Fruit fly (Drosophila melanogaster) whole organism, prepupa: ENCODE results near the gene CG11656.

ENCODE experiments used
- Blimp-1 ChIP-seq: fragments of 200-800 bp; sonication (Bioruptor generic); optimal IDR thresholded peaks from 3 replicates; lab custom pipeline; 2017; ENCODE audit warnings: missing biosample characterization, missing genetic modification characterization, mild to moderate bottlenecking, moderate library complexity, missing genetic modification reagents
- CG10631 ChIP-seq: fragments of 200-800 bp; sonication (Bioruptor generic); optimal IDR thresholded peaks from 2 replicates; lab custom pipeline; 2016; ENCODE audit warnings: missing biosample characterization, missing genetic modification characterization
- CG10669 ChIP-seq: fragments of 200-800 bp; sonication (Bioruptor generic); optimal IDR thresholded peaks from 3 replicates; lab custom pipeline; 2018; ENCODE audit warnings: missing biosample characterization, mild to moderate bottlenecking, missing genetic modification characterization, moderate library complexity
- CG11762 ChIP-seq: fragments of 200-800 bp; sonication (Bioruptor generic); optimal IDR thresholded peaks from 3 replicates; lab custom pipeline; 2016; ENCODE audit warnings: missing biosample characterization, missing genetic modification characterization; ENCODE audit not compliant: insufficient read depth
- CG11902 ChIP-seq: fragments of 200-800 bp; sonication (Bioruptor generic); optimal IDR thresholded peaks from 3 replicates; lab custom pipeline; 2016; ENCODE audit warnings: missing biosample characterization, missing genetic modification characterization
- CG15336 ChIP-seq: fragments of 200-800 bp; sonication (Bioruptor generic); IDR thresholded peaks from 2 replicates; pipeline ENCODE4 v1.3.6; 2022; ENCODE audit warnings: missing biosample characterization, missing genetic modification characterization
- CG1621 ChIP-seq: fragments of 200-800 bp; sonication (Bioruptor generic); optimal IDR thresholded peaks from 3 replicates; lab custom pipeline; 2018; ENCODE audit warnings: missing biosample characterization, mild to moderate bottlenecking, missing genetic modification characterization
- CG3032 ChIP-seq: fragments of 200-800 bp; optimal IDR thresholded peaks from 2 replicates; lab custom pipeline; 2019; ENCODE audit warnings: missing biosample characterization, mild to moderate bottlenecking, missing genetic modification characterization, moderate library complexity
- CG31627 ChIP-seq: fragments of 200-800 bp; sonication (Bioruptor generic); optimal IDR thresholded peaks from 3 replicates; lab custom pipeline; 2016; ENCODE audit warnings: missing biosample characterization, missing genetic modification characterization
- CG32006 ChIP-seq: fragments of 200-800 bp; sonication (Bioruptor generic); optimal IDR thresholded peaks from 3 replicates; lab custom pipeline; 2017; ENCODE audit warnings: missing biosample characterization, mild to moderate bottlenecking, missing genetic modification characterization
- CG4318 ChIP-seq: fragments of 200-800 bp; sonication (Bioruptor generic); optimal IDR thresholded peaks from 3 replicates; lab custom pipeline; 2017; ENCODE audit warnings: missing biosample characterization, mild to moderate bottlenecking, missing genetic modification characterization
- CG6808 ChIP-seq: fragments of 200-800 bp; sonication (Bioruptor generic); optimal IDR thresholded peaks from 3 replicates; lab custom pipeline; 2017; ENCODE audit warnings: missing biosample characterization, missing genetic modification characterization, mild to moderate bottlenecking, moderate library complexity, missing genetic modification reagents
- CG6854 ChIP-seq: fragments of 200-800 bp; sonication (Bioruptor generic); optimal IDR thresholded peaks from 2 replicates; lab custom pipeline; 2017; ENCODE audit warnings: missing biosample characterization, mild to moderate bottlenecking, missing genetic modification characterization
- CG7368 ChIP-seq: fragments of 200-800 bp; sonication (Bioruptor generic); optimal IDR thresholded peaks from 3 replicates; lab custom pipeline; 2016; ENCODE audit warnings: missing biosample characterization, missing genetic modification characterization
- CG8119 ChIP-seq: fragments of 200-800 bp; sonication (Bioruptor generic); IDR thresholded peaks from 3 replicates; pipeline ENCODE4 v1.3.6; 2022; ENCODE audit warnings: missing biosample characterization, missing genetic modification characterization
- CG8632 ChIP-seq: fragments of 200-800 bp; sonication (Bioruptor generic); optimal IDR thresholded peaks from 3 replicates; lab custom pipeline; 2016; ENCODE audit warnings: missing biosample characterization, missing genetic modification characterization
- Ets21C ChIP-seq: fragments of 200-800 bp; sonication (Bioruptor generic); optimal IDR thresholded peaks from 3 replicates; lab custom pipeline; 2016; ENCODE audit warnings: missing biosample characterization, missing genetic modification characterization
- Ets96B ChIP-seq: fragments of 200-800 bp; optimal IDR thresholded peaks from 2 replicates; lab custom pipeline; 2019; ENCODE audit warnings: missing biosample characterization, mild to moderate bottlenecking, missing genetic modification characterization, moderate library complexity
- Hr4 ChIP-seq: fragments of 200-800 bp; sonication (Bioruptor generic); optimal IDR thresholded peaks from 3 replicates; lab custom pipeline; 2016; ENCODE audit warnings: missing biosample characterization, missing genetic modification characterization
- Sox14 ChIP-seq: fragments of 200-800 bp; sonication (Bioruptor generic); optimal IDR thresholded peaks from 3 replicates; lab custom pipeline; 2016; ENCODE audit warnings: missing biosample characterization, missing genetic modification characterization
- Sox15 ChIP-seq: fragments of 200-800 bp; sonication (Bioruptor generic); optimal IDR thresholded peaks from 3 replicates; lab custom pipeline; 2016; ENCODE audit warnings: missing biosample characterization, missing genetic modification characterization
- achi ChIP-seq: fragments of 200-800 bp; sonication (Bioruptor generic); optimal IDR thresholded peaks from 3 replicates; lab custom pipeline; 2016; ENCODE audit warnings: missing biosample characterization, missing genetic modification characterization
- cyc ChIP-seq: fragments of 200-800 bp; sonication (Bioruptor generic); optimal IDR thresholded peaks from 3 replicates; lab custom pipeline; 2016; ENCODE audit warnings: missing biosample characterization, missing genetic modification characterization
- dac ChIP-seq: fragments of 200-800 bp; sonication (Bioruptor generic); optimal IDR thresholded peaks from 2 replicates; lab custom pipeline; 2017; ENCODE audit warnings: missing biosample characterization, mild to moderate bottlenecking, missing genetic modification characterization
- dsx ChIP-seq: fragments of 200-800 bp; optimal IDR thresholded peaks from 3 replicates; lab custom pipeline; 2019; ENCODE audit warnings: missing biosample characterization, mild to moderate bottlenecking, missing genetic modification characterization, moderate library complexity; ENCODE audit not compliant: poor library complexity, severe bottlenecking
- esn ChIP-seq: fragments of 200-800 bp; sonication (Bioruptor generic); optimal IDR thresholded peaks from 2 replicates; lab custom pipeline; 2016; ENCODE audit warnings: missing biosample characterization, mild to moderate bottlenecking, missing genetic modification characterization, moderate library complexity
- fkh ChIP-seq: fragments of 200-800 bp; sonication (Bioruptor generic); optimal IDR thresholded peaks from 3 replicates; lab custom pipeline; 2017; ENCODE audit warnings: missing biosample characterization, mild to moderate bottlenecking, missing genetic modification characterization, moderate library complexity
- pdm3 ChIP-seq: fragments of 200-800 bp; sonication (Bioruptor generic); optimal IDR thresholded peaks from 3 replicates; lab custom pipeline; 2016; ENCODE audit warnings: missing biosample characterization, missing genetic modification characterization
- spab ChIP-seq: fragments of 200-800 bp; sonication (Bioruptor generic); optimal IDR thresholded peaks from 2 replicates; lab custom pipeline; 2017; ENCODE audit warnings: missing biosample characterization, mild to moderate bottlenecking, missing genetic modification characterization, missing genetic modification reagents
- ss ChIP-seq, 2 experiments: fragments of 200-800 bp; sonication (Bioruptor generic); optimal IDR thresholded peaks; 2 replicates in 1 of 2; 3 replicates in 1 of 2; lab custom pipeline; 2017 to 2018; ENCODE audit warnings: mild to moderate bottlenecking in 2 of 2, missing biosample characterization in 2 of 2, missing genetic modification characterization in 2 of 2, moderate library complexity in 1 of 2
- svp ChIP-seq: fragments of 200-800 bp; sonication (Bioruptor generic); peaks from one replicate; lab custom pipeline; 2016; ENCODE audit warnings: missing biosample characterization, missing genetic modification characterization

The CG11656 gene

DNA sequence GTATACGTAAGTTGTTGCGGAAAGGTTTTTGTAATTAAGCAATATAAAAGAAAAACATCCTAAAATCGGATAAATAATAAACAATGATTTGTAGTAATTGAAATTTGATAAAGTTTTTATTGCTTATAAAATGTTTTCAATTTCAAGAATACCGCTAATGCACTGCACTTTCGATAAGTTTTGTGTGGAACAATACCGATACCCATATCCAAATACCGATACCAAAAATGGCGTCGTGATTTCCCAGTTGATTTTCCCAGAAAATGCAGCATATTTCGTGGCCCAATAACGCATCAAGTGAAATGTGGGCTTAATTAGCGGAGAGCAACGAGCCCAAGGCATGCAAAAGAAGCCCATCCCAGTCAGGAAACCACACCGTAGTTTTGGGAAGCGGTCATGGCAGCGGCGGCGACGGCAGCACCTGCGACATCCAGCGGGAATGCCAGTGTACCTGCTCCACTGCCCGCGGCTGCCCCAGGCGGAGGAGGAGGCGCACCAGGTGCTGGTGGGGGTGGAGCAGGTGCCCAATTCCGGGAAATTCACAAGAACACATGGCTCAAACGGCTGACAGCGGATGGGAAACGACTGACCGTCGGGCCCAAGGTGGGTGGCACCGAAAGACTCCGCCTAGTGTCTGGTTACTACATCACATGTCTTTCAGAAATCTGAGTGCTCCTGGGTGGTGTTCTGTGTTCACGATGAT lies 23.7 kb upstream of the CG11656 start, which contains the start of gene CG31342:
Gene CG31342 (plus strand): TSS at position 214 of the 703 bp plus-strand sequence.
- TF ChIP-seq CG8119 (GFP tag; lab: Robert Waterston, UW) = peak; percentile 41; the same call in 2 of the 3 replicates
- TF ChIP-seq CG3032 (tag; lab: Kevin White, UChicago) = peak; percentile 57
- TF ChIP-seq Sox14 = no peak
- peak; percentile 67 for TF ChIP-seq CG15336
- peak; percentile 52 for TF ChIP-seq esn (GFP tag; lab: Kevin White, UChicago)
- no peak for TF ChIP-seq CG10669 (GFP tag; lab: Kevin White, UChicago)
- TF ChIP-seq cyc = peak; percentile 1
- TF ChIP-seq svp (GFP tag; lab: Kevin White, UChicago) = peak; percentile 48

DNA sequence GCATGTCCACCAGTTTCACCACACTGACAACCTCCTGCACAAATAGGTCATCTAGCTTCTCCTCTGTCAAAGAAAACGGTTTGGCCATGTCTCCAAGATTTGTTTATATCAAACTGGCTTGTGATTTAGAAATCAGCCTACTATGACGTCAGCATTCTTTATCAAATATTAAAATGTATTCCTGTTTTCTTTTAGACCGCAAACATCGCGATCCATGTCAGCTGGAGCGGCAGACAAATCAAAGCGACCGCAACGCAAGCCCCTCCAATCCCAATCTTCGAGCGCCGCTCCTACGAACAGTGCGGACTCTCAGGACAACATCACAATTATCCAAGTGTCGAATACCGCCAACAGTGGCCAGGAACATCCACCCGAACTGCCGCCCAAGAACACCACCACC lies 21.3 kb upstream of the CG11656 start, which contains the start of gene CG14383:
Gene CG14383 (minus strand): TSS at position 101 of the 400 bp plus-strand sequence.
- TF ChIP-seq ss (GFP tag; optimal IDR thresholded peaks at IDR 0.05; lab: Kevin White, UChicago) = no peak
- no peak for TF ChIP-seq CG6854 (GFP tag; lab: Kevin White, UChicago)
- TF ChIP-seq CG3032 (tag; lab: Kevin White, UChicago) = no peak
- no peak for TF ChIP-seq CG7368 (GFP tag; lab: Kevin White, UChicago)
- no peak for TF ChIP-seq achi
- no peak for TF ChIP-seq Sox15
- TF ChIP-seq CG11902 (GFP tag; lab: Kevin White, UChicago) = no peak
- TF ChIP-seq cyc = no peak
- TF ChIP-seq CG4318 (GFP tag; lab: Kevin White, UChicago) = no peak
- TF ChIP-seq CG31627 (GFP tag; lab: Kevin White, UChicago) = no peak
- no peak for TF ChIP-seq CG11762 (GFP tag; lab: Kevin White, UChicago)
- TF ChIP-seq CG1621 = no peak
- no peak for TF ChIP-seq CG6808 (GFP tag; lab: Kevin White, UChicago)
- no peak for TF ChIP-seq Ets21C (GFP tag; lab: Kevin White, UChicago)
- no peak for TF ChIP-seq dsx
- TF ChIP-seq CG10631 (GFP tag; lab: Kevin White, UChicago) = no peak
- TF ChIP-seq CG32006 (GFP tag; lab: Kevin White, UChicago) = no peak
- no peak for TF ChIP-seq fkh

DNA sequence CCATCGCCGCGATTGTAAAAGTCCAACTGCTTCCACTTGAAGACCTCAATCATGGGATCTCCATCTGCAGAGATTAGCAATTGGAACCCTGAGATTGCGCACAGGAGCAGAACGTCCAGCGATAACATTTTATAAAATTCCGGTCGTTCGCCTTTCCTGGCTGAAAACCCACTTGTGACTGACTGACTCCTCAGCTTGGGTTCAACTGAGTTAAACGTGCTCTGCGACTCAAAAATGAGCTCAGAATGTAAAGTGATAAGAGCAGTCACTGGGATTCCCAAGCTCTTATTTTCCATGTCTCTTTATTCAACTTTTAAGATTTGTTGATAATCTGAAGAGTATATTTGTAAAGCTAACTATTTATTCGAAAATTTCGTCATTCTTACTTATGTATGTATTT lies 16.7 kb upstream of the CG11656 start, which contains the start of gene yellow-f:
Gene yellow-f (minus strand): TSS at position 184 of the 400 bp plus-strand sequence.
- TF ChIP-seq CG8632 (no peak), svp (GFP tag; lab: Kevin White, UChicago) (peak; percentile 98)

DNA sequence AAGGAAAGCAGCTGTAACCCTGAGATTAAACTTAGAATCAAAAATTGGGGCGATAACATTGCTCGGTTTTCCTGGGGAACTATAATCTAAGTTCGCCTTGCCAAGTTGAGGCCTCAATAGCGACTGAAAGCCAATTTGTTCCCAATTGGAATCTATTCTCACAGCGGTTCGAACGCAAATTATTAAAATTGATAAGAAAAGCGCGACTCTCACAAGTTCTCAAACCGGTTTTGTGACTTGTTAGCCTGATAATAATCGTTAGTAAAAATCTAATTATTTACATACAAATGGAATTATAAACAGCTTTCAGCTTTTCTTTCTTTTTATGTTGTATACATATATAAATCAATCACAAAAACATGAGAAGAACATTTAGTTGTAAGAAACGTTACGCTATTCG lies 14.6 kb upstream of the CG11656 start, which contains the start of gene yellow-f2:
Gene yellow-f2 (minus strand): TSS at position 101 of the 400 bp plus-strand sequence.
- TF ChIP-seq pdm3 (no peak), fkh (no peak), achi (no peak)

DNA sequence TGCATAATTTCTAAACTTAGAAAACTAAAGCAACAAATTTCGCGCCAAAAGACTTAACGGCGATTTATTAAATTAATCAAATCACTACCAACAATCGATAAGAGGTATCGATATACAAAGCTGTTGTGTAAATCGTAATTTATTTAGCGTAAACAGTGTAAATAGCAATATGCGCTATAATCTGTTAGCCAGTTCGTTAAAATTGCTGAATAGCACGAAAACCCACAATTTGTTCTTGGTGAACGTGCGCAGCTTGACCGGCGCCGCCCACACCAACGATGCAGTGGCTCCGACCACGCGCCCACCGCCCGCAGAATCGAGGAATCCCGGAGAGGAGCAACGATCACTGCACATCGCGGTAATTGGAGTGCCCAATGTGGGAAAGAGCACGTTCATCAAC lies 14.2 kb upstream of the CG11656 start, which contains the start of gene CG7488:
Gene CG7488 (plus strand): TSS at position 99 of the 400 bp plus-strand sequence.
- TF ChIP-seq CG11762 (GFP tag; lab: Kevin White, UChicago) (no peak), CG10631 (GFP tag; lab: Kevin White, UChicago) (no peak), CG8632 (no peak), Blimp-1 (GFP tag; lab: Kevin White, UChicago) (no peak), Ets96B (tag; lab: Kevin White, UChicago) (no peak), spab (GFP tag; lab: Kevin White, UChicago) (no peak), CG4318 (GFP tag; lab: Kevin White, UChicago) (no peak), pdm3 (no peak), esn (GFP tag; lab: Kevin White, UChicago) (no peak), dac (GFP tag; lab: Kevin White, UChicago) (no peak), Hr4 (GFP tag; lab: Kevin White, UChicago) (no peak), CG7368 (GFP tag; lab: Kevin White, UChicago) (no peak)
